Fruit fly (Drosophila melanogaster): Measurements from ENCODE around the gene Rrp40.

Rrp40 gene

DNA sequence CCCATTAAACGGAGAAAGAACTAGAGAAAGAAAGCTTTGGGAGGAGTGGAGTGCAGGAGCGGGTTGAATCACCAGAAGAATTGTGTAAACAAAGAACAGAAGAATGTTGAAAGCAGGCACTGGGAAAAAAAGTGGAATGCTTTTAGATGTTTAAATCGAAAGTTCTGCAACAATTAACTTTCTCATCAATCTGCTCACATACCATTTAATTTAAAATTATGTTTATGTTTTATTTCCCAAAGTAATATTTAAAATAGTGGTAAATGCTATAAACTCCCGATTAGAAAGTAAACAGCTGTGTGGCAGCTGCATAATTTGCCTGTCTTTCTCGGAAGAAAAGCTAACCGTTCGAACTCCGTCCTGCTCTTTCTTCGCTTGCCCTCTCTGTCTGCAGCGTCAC, 9.5 kb downstream of the Rrp40 start (continued):
- TF ChIP-seq en (GFP tag; optimal IDR thresholded peaks at IDR 0.05): no peak
- TF ChIP-seq gem (tag; optimal IDR thresholded peaks at IDR 0.05): peak; percentile 54
- TF ChIP-seq CG1024 (GFP tag; IDR thresholded peaks at IDR 0.05): no peak
- no peak for TF ChIP-seq CG14050 (GFP tag; IDR thresholded peaks at IDR 0.05)
- TF ChIP-seq tgo (GFP tag; IDR thresholded peaks at IDR 0.05): no peak
- TF ChIP-seq sc (optimal IDR thresholded peaks at IDR 0.05): no peak
- TF ChIP-seq sc (GFP tag; optimal IDR thresholded peaks at IDR 0.05): peak; percentile 28
- peak; percentile 51 for TF ChIP-seq sens (GFP tag)
- no peak for TF ChIP-seq eve (GFP tag; optimal IDR thresholded peaks at IDR 0.05)
- no peak for TF ChIP-seq CG12236 (GFP tag; optimal IDR thresholded peaks at IDR 0.05)
- no peak for TF ChIP-seq ssp (GFP tag; IDR thresholded peaks at IDR 0.05)
- TF ChIP-seq CG7963 (GFP tag; IDR thresholded peaks at IDR 0.05; ENCODE audit: partially characterized antibody): no peak
- peak; percentile 14 for TF ChIP-seq PHDP (tag; optimal IDR thresholded peaks at IDR 0.05)
- no peak for TF ChIP-seq HmgD (GFP tag; optimal IDR thresholded peaks at IDR 0.05)
- TF ChIP-seq CG8290 (GFP tag; optimal IDR thresholded peaks at IDR 0.05): no peak
- TF ChIP-seq CG8290 (tag; optimal IDR thresholded peaks at IDR 0.05): no peak
- TF ChIP-seq Drgx (GFP tag; IDR thresholded peaks at IDR 0.05): peak; percentile 41; the same call in 1 of the 2 replicates
- TF ChIP-seq CG4707 (GFP tag; optimal IDR thresholded peaks at IDR 0.05): no peak
- TF ChIP-seq Kr (GFP tag; optimal IDR thresholded peaks at IDR 0.05): no peak
- no peak for TF ChIP-seq HmgZ (tag; optimal IDR thresholded peaks at IDR 0.05)

DNA sequence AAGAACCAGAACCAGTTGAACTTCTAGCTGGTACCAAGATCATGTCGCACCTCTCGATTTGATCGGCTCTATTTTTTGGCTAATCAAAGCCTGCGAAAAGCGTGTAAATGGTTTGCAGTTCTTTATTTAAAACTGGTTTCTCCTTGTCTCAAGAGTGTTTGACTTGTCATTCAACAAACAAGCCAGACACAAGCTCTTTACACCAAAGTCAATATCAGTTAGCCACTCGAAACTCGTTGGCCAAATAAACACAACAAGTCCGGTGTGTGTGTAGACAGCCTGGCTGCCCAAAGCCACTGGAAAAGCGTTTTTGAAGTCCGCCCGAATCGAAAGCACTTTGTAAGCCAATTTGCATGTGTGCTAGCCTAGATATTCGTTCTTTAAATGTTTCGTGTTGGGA, 11.6 kb downstream of the Rrp40 start:
- no peak for TF ChIP-seq CG6272 (GFP tag; IDR thresholded peaks at IDR 0.05)
- no peak for TF ChIP-seq CG31224 (GFP tag; IDR thresholded peaks at IDR 0.05)
- no peak for TF ChIP-seq hkb (optimal IDR thresholded peaks at IDR 0.05)
- TF ChIP-seq hkb (GFP tag; IDR thresholded peaks at IDR 0.05): peak; percentile 14; the same call in 1 of the 2 replicates
- peak; percentile 10 for TF ChIP-seq sens (GFP tag)
- peak; percentile 6 for TF ChIP-seq CG17359 (tag; optimal IDR thresholded peaks at IDR 0.05)
- TF ChIP-seq dati (GFP tag; IDR thresholded peaks at IDR 0.05): no peak
- TF ChIP-seq kay (GFP tag; optimal IDR thresholded peaks at IDR 0.05): no peak
- TF ChIP-seq CG16863 (GFP tag; optimal IDR thresholded peaks at IDR 0.05): no peak
- TF ChIP-seq Blimp-1 (GFP tag; optimal IDR thresholded peaks at IDR 0.05): peak; percentile 11
- 0 out of 3 replicates have a peak, but pooled peaks have one; percentile 22 for TF ChIP-seq otp (GFP tag; IDR thresholded peaks at IDR 0.05)
- TF ChIP-seq gem (tag; optimal IDR thresholded peaks at IDR 0.05): peak; percentile 12
- TF ChIP-seq Nf-YC (tag; optimal IDR thresholded peaks at IDR 0.05): no peak
- TF ChIP-seq sr (GFP tag; IDR thresholded peaks at IDR 0.05): 0 out of 3 replicates have a peak, but pooled peaks have one; percentile 5
- TF ChIP-seq CG13296 (GFP tag; optimal IDR thresholded peaks at IDR 0.05): peak; percentile 19
- peak; percentile 34; the same call in 1 of the 3 replicates for TF ChIP-seq ci (GFP tag; IDR thresholded peaks at IDR 0.05)
- TF ChIP-seq seq (GFP tag; IDR thresholded peaks at IDR 0.05): peak; percentile 46; the same call in 1 of the 2 replicates
- TF ChIP-seq stc (GFP tag; IDR thresholded peaks at IDR 0.05): peak; percentile 56
- peak; percentile 16 for TF ChIP-seq CG10209 (GFP tag; optimal IDR thresholded peaks at IDR 0.05)
- TF ChIP-seq Sox100B (GFP tag; optimal IDR thresholded peaks at IDR 0.05): peak; percentile 3
- TF ChIP-seq CG8924 (tag; optimal IDR thresholded peaks at IDR 0.05): no peak
- TF ChIP-seq Med (GFP tag): peak; percentile 78
- no peak for TF ChIP-seq CG13775 (GFP tag; optimal IDR thresholded peaks at IDR 0.05)
- peak; percentile 55; the same call in 1 of the 2 replicates for TF ChIP-seq Awh (GFP tag; IDR thresholded peaks at IDR 0.05)
- no peak for TF ChIP-seq CG33557 (GFP tag; optimal IDR thresholded peaks at IDR 0.05)
- peak; percentile 39 for TF ChIP-seq kni (GFP tag; optimal IDR thresholded peaks at IDR 0.05)
- no peak for TF ChIP-seq CG1233 (GFP tag; optimal IDR thresholded peaks at IDR 0.05)
- TF ChIP-seq ab (GFP tag; optimal IDR thresholded peaks at IDR 0.05): no peak
- no peak for TF ChIP-seq Bgb (GFP tag; IDR thresholded peaks at IDR 0.05; ENCODE audit: partially characterized antibody)
- 0 out of 3 replicates have a peak, but pooled peaks have one; percentile 7 for TF ChIP-seq z (GFP tag; IDR thresholded peaks at IDR 0.05)
- no peak for TF ChIP-seq CG17612 (GFP tag; IDR thresholded peaks at IDR 0.05)
- 0 out of 2 replicates have a peak, but pooled peaks have one; percentile 46 for TF ChIP-seq CG11696 (GFP tag; IDR thresholded peaks at IDR 0.05)
- no peak for TF ChIP-seq pan (optimal IDR thresholded peaks at IDR 0.05)
- peak in 1 of 2 experiments; percentile 37 for TF ChIP-seq pan (GFP tag; optimal IDR thresholded peaks at IDR 0.05 in 1 of 2, IDR thresholded peaks at IDR 0.05 in 1 of 2)
- no peak for TF ChIP-seq jigr1 (GFP tag; IDR thresholded peaks at IDR 0.05)

All from whole organism, embryonic.